Fruit fly (Drosophila melanogaster) whole organism, adult: ENCODE data around the gene Acp63F.

ENCODE experiments used
- CG11617 ChIP-seq: fragments of 200-800 bp; sonication (Bioruptor generic); optimal IDR thresholded peaks from 2 replicates; lab custom pipeline; 2017; ENCODE audit warnings: mild to moderate bottlenecking, missing biosample characterization, missing genetic modification reagents, missing genetic modification characterization
- CG12768 ChIP-seq: fragments of 200-800 bp; sonication (Bioruptor generic); optimal IDR thresholded peaks from 2 replicates; lab custom pipeline; 2017; ENCODE audit warnings: missing biosample characterization, missing genetic modification characterization, mild to moderate bottlenecking, moderate library complexity, missing genetic modification reagents
- CG14711 ChIP-seq: fragments of 200-800 bp; sonication (Bioruptor generic); optimal IDR thresholded peaks from 2 replicates; lab custom pipeline; 2018; ENCODE audit warnings: missing biosample characterization, mild to moderate bottlenecking, missing genetic modification characterization, moderate library complexity
- CG1620 ChIP-seq: fragments of 200-800 bp; sonication (Bioruptor generic); optimal IDR thresholded peaks from 2 replicates; lab custom pipeline; 2016; ENCODE audit warnings: missing biosample characterization, missing genetic modification characterization
- CG33017 ChIP-seq: fragments of 200-800 bp; sonication (Bioruptor generic); optimal IDR thresholded peaks from 2 replicates; lab custom pipeline; 2018; ENCODE audit warnings: missing biosample characterization, mild to moderate bottlenecking, missing genetic modification characterization, moderate library complexity
- CG5204 ChIP-seq: fragments of 200-800 bp; sonication (Bioruptor generic); optimal IDR thresholded peaks from 2 replicates; lab custom pipeline; 2016; ENCODE audit warnings: missing biosample characterization, missing genetic modification characterization
- CG7045 ChIP-seq: fragments of 200-800 bp; sonication (Bioruptor generic); optimal IDR thresholded peaks from 2 replicates; lab custom pipeline; 2017; ENCODE audit warnings: missing biosample characterization, mild to moderate bottlenecking, missing genetic modification characterization
- CG7101 ChIP-seq: fragments of 200-800 bp; sonication (Bioruptor generic); optimal IDR thresholded peaks from 2 replicates; lab custom pipeline; 2018; ENCODE audit warnings: missing biosample characterization, mild to moderate bottlenecking, missing genetic modification characterization, moderate library complexity
- Clk ChIP-seq: fragments of 200-800 bp; sonication (Bioruptor generic); optimal IDR thresholded peaks from 2 replicates; lab custom pipeline; 2017; ENCODE audit warnings: missing biosample characterization, missing genetic modification characterization
- Crg-1 ChIP-seq: fragments of 200-800 bp; sonication (Bioruptor generic); optimal IDR thresholded peaks from 2 replicates; lab custom pipeline; 2016; ENCODE audit warnings: missing biosample characterization, missing genetic modification characterization
- Hr96 ChIP-seq: fragments of 200-800 bp; sonication (Bioruptor generic); optimal IDR thresholded peaks from 2 replicates; lab custom pipeline; 2016; ENCODE audit warnings: missing biosample characterization, missing genetic modification characterization
- Mnt ChIP-seq: fragments of 200-800 bp; sonication (Bioruptor generic); optimal IDR thresholded peaks from 2 replicates; lab custom pipeline; 2016; ENCODE audit warnings: missing biosample characterization, mild to moderate bottlenecking, missing genetic modification characterization
- bab1 ChIP-seq: fragments of 200-800 bp; sonication (Bioruptor generic); optimal IDR thresholded peaks from 3 replicates; lab custom pipeline; 2019; ENCODE audit warnings: missing biosample characterization, mild to moderate bottlenecking, missing genetic modification characterization, moderate library complexity
- cic ChIP-seq: fragments of 200-800 bp; sonication (Bioruptor generic); optimal IDR thresholded peaks from 2 replicates; lab custom pipeline; 2017; ENCODE audit warnings: missing biosample characterization, mild to moderate bottlenecking, missing genetic modification characterization, moderate library complexity
- cnc ChIP-seq, 2 experiments: fragments of >200 bp; optimal IDR thresholded peaks; 2 replicates each; lab custom pipeline; 2017
- kay ChIP-seq: fragments of 200-800 bp; sonication (Bioruptor generic); peaks from one replicate; lab custom pipeline; 2016; ENCODE audit warnings: missing biosample characterization, missing genetic modification characterization, borderline replicate concordance
- ovo ChIP-seq: fragments of 200-800 bp; sonication (Bioruptor generic); optimal IDR thresholded peaks from 2 replicates; lab custom pipeline; 2016; ENCODE audit warnings: missing biosample characterization, missing genetic modification characterization
- pad ChIP-seq: fragments of 200-800 bp; sonication (Bioruptor generic); optimal IDR thresholded peaks from 3 replicates; lab custom pipeline; 2017; ENCODE audit warnings: missing biosample characterization, missing genetic modification characterization, mild to moderate bottlenecking, moderate library complexity, missing genetic modification reagents
- tj ChIP-seq: fragments of 200-800 bp; sonication (Bioruptor generic); optimal IDR thresholded peaks from 3 replicates; lab custom pipeline; 2017; ENCODE audit warnings: missing biosample characterization, mild to moderate bottlenecking, missing genetic modification characterization, moderate library complexity
- toe ChIP-seq: fragments of 200-800 bp; sonication (Bioruptor generic); optimal IDR thresholded peaks from 2 replicates; lab custom pipeline; 2016; ENCODE audit warnings: missing biosample characterization, missing genetic modification characterization

Gene Acp63F

DNA sequence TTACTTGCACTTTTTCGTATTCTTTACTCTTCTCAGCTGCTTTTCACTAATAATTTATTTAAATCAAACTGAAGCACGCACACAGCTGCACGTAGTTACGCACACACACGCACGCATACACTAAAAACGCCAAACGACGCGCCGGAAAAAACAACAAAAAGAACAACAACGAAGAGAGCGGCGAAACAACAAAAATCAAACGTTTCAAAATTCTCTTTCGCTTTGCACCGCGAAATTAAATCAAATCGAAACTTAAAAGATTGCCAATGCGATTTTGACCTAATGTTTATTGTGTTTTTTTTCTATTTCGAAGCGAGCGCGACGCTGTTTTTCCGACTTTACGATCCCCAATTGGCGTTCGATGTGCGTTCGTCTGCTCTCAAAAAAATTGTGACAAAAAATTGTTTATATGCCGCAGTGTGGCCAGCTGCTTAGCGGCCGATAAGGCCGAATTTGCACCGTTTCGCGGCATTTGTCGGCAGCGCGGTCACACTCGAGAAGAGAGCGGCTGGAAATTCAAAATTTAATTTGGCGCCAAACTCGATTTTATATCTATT is 28.5 kb downstream of the Acp63F start:
- TF ChIP-seq Crg-1 (GFP tag; lab: Kevin White, UChicago) (peak; percentile 47), CG7045 (no peak), ovo (no peak), cnc (optimal IDR thresholded peaks at IDR 0.05; lab: Kevin White, UChicago) (no peak), Hr96 (GFP tag; lab: Kevin White, UChicago) (peak; percentile 54), toe (no peak), tj (peak; percentile 62), CG7101 (tag; lab: Kevin White, UChicago) (peak; percentile 56), CG33017 (tag; lab: Kevin White, UChicago) (peak; percentile 48), cic (peak; percentile 58), CG12768 (peak; percentile 48), CG5204 (GFP tag; lab: Kevin White, UChicago) (no peak), kay (GFP tag; lab: Kevin White, UChicago) (peak; percentile 61), Mnt (GFP tag; lab: Kevin White, UChicago) (peak; percentile 63), bab1 (peak; percentile 43), CG14711 (tag; lab: Kevin White, UChicago) (no peak), pad (GFP tag; lab: Kevin White, UChicago) (no peak), CG1620 (GFP tag; lab: Kevin White, UChicago) (peak; percentile 25), CG11617 (peak; percentile 23), Clk (GFP tag; lab: Kevin White, UChicago) (no peak)

DNA sequence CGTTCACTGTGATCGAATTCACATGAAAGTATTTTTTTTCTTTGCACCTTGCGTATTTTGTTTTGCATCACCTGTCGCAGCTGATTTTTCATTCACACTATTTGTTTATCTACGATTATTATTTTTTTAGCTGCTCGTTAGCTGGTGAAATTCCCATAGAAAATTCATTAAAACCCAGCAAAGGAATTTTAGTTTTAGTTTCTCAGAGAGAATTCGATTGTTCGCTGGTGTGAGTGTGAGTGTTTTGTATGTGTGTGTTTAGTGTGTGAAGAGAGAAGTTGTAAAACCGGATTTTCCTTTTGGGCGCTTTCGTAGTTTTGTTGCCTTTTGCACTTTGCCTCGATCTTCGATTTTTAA is 29.1 kb downstream of the Acp63F start:
- TF ChIP-seq CG12768 (no peak), Hr96 (GFP tag; lab: Kevin White, UChicago) (no peak), toe (no peak), Crg-1 (GFP tag; lab: Kevin White, UChicago) (no peak), Mnt (GFP tag; lab: Kevin White, UChicago) (no peak), pad (GFP tag; lab: Kevin White, UChicago) (no peak), cnc (optimal IDR thresholded peaks at IDR 0.05; lab: Kevin White, UChicago) (no peak), CG33017 (tag; lab: Kevin White, UChicago) (no peak)

DNA sequence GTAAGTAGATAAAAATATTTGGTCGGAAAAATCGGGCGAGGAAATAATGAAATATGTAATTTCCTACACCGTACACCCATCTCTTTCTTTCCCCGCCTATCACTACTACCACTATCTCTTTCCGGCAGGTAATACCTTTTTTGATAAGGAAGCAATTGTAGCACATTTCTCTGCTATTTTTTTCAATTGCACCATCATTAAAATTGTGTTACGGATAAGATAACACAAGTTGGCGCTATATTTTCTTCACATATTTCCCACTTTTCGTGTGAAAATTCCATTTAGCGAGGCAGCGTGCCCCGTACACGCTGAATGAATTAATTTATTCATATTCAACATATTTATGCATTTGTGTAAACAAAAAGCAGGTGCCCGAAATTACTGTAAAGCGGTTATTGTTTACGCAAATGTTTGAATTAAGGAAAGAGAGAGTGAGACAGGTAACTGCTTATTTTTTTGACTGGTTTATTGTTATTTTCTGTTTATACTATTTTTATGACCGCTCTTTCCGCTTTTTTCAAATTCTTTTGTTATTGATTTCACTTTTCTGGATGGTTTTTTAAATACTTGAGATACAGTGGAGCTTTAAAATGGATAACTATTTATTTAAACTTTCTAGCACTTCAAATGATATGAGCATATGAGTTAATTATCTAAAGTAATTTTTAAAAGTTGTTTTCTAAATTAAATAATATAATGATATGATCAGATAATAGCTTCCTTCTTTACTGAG is 29.6 kb downstream of the Acp63F start:
- TF ChIP-seq kay (GFP tag; lab: Kevin White, UChicago), result no peak
- TF ChIP-seq CG7101 (tag; lab: Kevin White, UChicago), result peak; percentile 37
- peak; percentile 7 for TF ChIP-seq Mnt (GFP tag; lab: Kevin White, UChicago)
- TF ChIP-seq CG33017 (tag; lab: Kevin White, UChicago), result peak; percentile 28
- no peak for TF ChIP-seq bab1
- TF ChIP-seq CG5204 (GFP tag; lab: Kevin White, UChicago), result peak; percentile 20
- peak; percentile 16 for TF ChIP-seq cic
- no peak for TF ChIP-seq CG11617
- no peak for TF ChIP-seq tj
- TF ChIP-seq CG14711 (tag; lab: Kevin White, UChicago), result peak; percentile 27

DNA sequence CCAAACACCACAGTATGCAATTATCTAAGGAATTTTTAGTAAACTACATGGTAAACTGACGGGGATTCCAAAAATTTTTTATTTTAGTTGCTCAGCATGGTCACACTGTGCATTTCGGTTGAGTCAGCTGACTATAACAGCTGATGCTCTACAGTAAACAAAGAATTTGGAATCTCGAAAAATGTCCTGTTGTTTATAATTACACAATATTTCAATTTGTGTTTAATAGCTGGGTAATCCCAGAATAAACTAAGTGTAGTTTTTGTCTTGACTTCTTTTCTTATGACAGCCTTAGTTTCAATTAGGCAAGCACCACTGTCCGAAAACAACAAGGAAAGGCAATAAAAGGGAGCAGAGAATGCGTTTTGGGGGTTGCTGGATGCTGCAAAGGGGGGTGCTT is 30.5 kb downstream of the Acp63F start:
- TF ChIP-seq ovo (no peak), Clk (GFP tag; lab: Kevin White, UChicago) (no peak), cnc (optimal IDR thresholded peaks at IDR 0.05; lab: Kevin White, UChicago) (no peak), CG5204 (GFP tag; lab: Kevin White, UChicago) (no peak), pad (GFP tag; lab: Kevin White, UChicago) (no peak), CG7101 (tag; lab: Kevin White, UChicago) (no peak), tj (no peak)

DNA sequence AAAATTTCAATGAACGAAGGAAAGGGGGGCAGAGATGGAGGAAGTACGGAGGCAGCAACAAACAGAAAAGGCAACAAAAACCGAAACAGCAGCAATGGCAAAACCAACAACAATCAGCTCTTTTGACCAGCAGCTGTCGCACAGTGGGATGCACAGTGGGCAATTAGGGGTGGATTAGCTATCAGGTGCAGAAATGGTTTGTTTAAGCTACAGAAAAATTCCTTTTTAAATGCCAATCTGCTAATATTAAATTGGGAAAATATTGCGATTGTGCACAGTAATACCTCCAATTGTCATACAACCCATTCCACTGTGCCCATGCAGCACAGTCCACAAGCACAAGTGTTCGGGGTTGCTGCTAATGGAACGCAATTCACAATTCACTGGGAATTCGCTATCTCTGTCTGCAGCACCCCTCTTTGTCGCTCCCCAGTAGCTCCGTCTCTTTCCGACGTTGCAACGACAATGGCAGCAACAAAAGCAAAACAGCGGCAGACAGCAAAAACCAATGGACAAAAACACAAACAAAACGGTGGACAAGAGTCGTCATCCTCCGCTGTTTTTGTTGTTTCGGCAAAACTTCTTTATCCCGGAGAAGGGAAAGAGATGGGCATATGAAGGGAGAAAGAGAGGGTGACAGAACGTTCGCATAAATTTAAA is 31.0 kb downstream of the Acp63F start:
- TF ChIP-seq Crg-1 (GFP tag; lab: Kevin White, UChicago) (no peak), CG14711 (tag; lab: Kevin White, UChicago) (peak; percentile 1), bab1 (no peak), Mnt (GFP tag; lab: Kevin White, UChicago) (no peak)

DNA sequence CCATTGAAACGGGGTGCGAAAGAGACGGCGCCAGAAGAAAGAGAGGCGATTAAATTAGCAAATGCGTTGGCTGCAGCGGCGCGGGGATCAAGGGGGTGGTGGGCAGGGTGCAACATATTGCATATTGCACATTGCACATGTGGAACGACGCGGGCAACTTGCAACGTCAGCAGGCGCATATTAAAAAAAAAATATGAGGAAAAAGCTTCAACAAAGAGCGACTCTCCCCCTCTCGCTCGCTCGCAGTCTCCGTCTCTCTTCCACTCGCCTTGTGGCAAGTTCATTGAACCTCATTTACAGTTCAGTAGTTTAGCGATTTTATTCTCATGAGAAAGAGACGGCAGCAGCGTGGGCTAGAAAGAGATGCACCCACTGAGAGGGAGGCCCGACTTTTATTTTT is 32.2 kb downstream of the Acp63F start:
- no peak for TF ChIP-seq Clk (GFP tag; lab: Kevin White, UChicago)
- TF ChIP-seq kay (GFP tag; lab: Kevin White, UChicago), result peak; percentile 7

DNA sequence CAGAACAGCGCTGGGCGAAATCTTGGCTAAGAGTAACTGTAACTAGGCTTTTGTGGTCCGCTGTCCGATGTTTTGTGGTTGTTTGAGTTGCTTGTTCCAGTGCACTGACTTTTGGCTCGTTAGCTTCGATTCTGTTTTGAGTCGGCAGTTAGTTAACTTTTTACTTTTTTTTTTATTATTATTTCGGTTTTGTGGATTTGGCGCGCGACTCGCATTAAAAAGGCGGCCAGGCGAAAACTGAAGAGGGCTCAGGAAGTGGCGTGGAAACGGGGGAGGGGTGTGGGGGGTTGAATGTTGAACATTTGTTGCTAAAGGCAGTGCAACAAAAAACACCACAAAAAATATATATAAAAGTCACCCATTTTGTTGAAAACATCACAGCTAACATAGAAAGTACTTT is 32.7 kb downstream of the Acp63F start:
- no peak for TF ChIP-seq Hr96 (GFP tag; lab: Kevin White, UChicago)
- TF ChIP-seq CG12768, result no peak
- TF ChIP-seq cic, result no peak
- TF ChIP-seq Crg-1 (GFP tag; lab: Kevin White, UChicago), result no peak
- TF ChIP-seq pad (GFP tag; lab: Kevin White, UChicago), result no peak
- TF ChIP-seq kay (GFP tag; lab: Kevin White, UChicago), result no peak
